Fruit fly (Drosophila melanogaster) whole organism, wandering third instar larva: ENCODE results near the gene Mgstl.

Source experiments
- Abd-B ChIP-seq: fragments of >200 bp; optimal IDR thresholded peaks from 2 replicates; lab custom pipeline; 2017; ENCODE audit warnings: missing biosample characterization, missing genetic modification characterization
- CG32264 ChIP-seq: fragments of 200-800 bp; sonication (Bioruptor generic); optimal IDR thresholded peaks from 2 replicates; lab custom pipeline; 2016; ENCODE audit warnings: missing biosample characterization, missing genetic modification characterization
- CG9705 ChIP-seq: fragments of 200-800 bp; sonication (Bioruptor generic); optimal IDR thresholded peaks from 2 replicates; lab custom pipeline; 2018; ENCODE audit warnings: missing biosample characterization, mild to moderate bottlenecking, missing genetic modification characterization
- CrebA ChIP-seq: fragments of 200-800 bp; sonication (Bioruptor generic); optimal IDR thresholded peaks from 2 replicates; lab custom pipeline; 2016; ENCODE audit warnings: missing biosample characterization, mild to moderate bottlenecking, missing genetic modification characterization, borderline replicate concordance
- Dfd ChIP-seq: fragments of >200 bp; optimal IDR thresholded peaks from 2 replicates; lab custom pipeline; 2017; ENCODE audit warnings: missing biosample characterization, missing genetic modification characterization
- Dif ChIP-seq: fragments of 200-275, 200-300 bp; sonication (Bioruptor generic); optimal IDR thresholded peaks from 2 replicates; lab custom pipeline; 2018; ENCODE audit warnings: missing biosample characterization, missing genetic modification characterization; ENCODE audit not compliant: partially characterized antibody
- GATAd ChIP-seq: sonication (Bioruptor generic); optimal IDR thresholded peaks from 2 replicates; lab custom pipeline; 2016; ENCODE audit warnings: missing biosample characterization, missing genetic modification characterization
- HLH106 ChIP-seq: fragments of 200-800 bp; optimal IDR thresholded peaks from 3 replicates; lab custom pipeline; 2019; ENCODE audit warnings: missing biosample characterization, mild to moderate bottlenecking, missing genetic modification characterization, moderate library complexity
- Hnf4 ChIP-seq: fragments of 200-800 bp; sonication (Bioruptor generic); optimal IDR thresholded peaks from 2 replicates; lab custom pipeline; 2016; ENCODE audit warnings: missing biosample characterization, mild to moderate bottlenecking, missing genetic modification characterization
- Hr78 ChIP-seq: fragments of >200 bp; optimal IDR thresholded peaks from 2 replicates; lab custom pipeline; 2017; ENCODE audit warnings: missing biosample characterization, missing genetic modification characterization
- Hr83 ChIP-seq: fragments of 200-300 bp; sonication (Bioruptor generic); optimal IDR thresholded peaks from 2 replicates; lab custom pipeline; 2016; ENCODE audit warnings: missing biosample characterization, mild to moderate bottlenecking, missing genetic modification characterization, moderate library complexity; ENCODE audit not compliant: poor library complexity, severe bottlenecking
- Jra ChIP-seq: sonication (Bioruptor generic); optimal IDR thresholded peaks from 2 replicates; lab custom pipeline; 2016; ENCODE audit warnings: missing biosample characterization, missing genetic modification characterization
- Mio ChIP-seq: sonication (Bioruptor generic); optimal IDR thresholded peaks from 2 replicates; lab custom pipeline; 2016; ENCODE audit warnings: missing biosample characterization, missing genetic modification characterization
- Myc ChIP-seq: fragments of >200 bp; optimal IDR thresholded peaks from 2 replicates; lab custom pipeline; 2017
- N ChIP-seq: fragments of >200 bp; optimal IDR thresholded peaks from 2 replicates; lab custom pipeline; 2018; ENCODE audit warnings: missing biosample characterization, missing external identifiers, missing genetic modification characterization
- OdsH ChIP-seq: fragments of 200-800 bp; sonication (Bioruptor generic); optimal IDR thresholded peaks from 2 replicates; lab custom pipeline; 2016; ENCODE audit warnings: missing biosample characterization, mild to moderate bottlenecking, missing genetic modification characterization
- Rel ChIP-seq, 2 experiments: fragments of 200-800 bp; sonication (Bioruptor generic) in 1 of 2; optimal IDR thresholded peaks; 2 replicates in 1 of 2; 3 replicates in 1 of 2; lab custom pipeline; 2016 to 2019; ENCODE audit warnings: mild to moderate bottlenecking in 2 of 2, missing biosample characterization in 2 of 2, missing genetic modification characterization in 2 of 2, moderate library complexity in 1 of 2
- Sp1 ChIP-seq: fragments of 200-800 bp; sonication (Bioruptor generic); optimal IDR thresholded peaks from 3 replicates; lab custom pipeline; 2019; ENCODE audit warnings: missing biosample characterization, mild to moderate bottlenecking, missing genetic modification characterization, moderate library complexity
- Vsx2 ChIP-seq: fragments of 200-300, 225-300 bp; sonication (Bioruptor generic); optimal IDR thresholded peaks from 2 replicates; lab custom pipeline; 2018; ENCODE audit warnings: missing biosample characterization, missing genetic modification characterization; ENCODE audit not compliant: partially characterized antibody
- br ChIP-seq: fragments of 200-800 bp; sonication (Bioruptor generic); optimal IDR thresholded peaks from 2 replicates; lab custom pipeline; 2016; ENCODE audit warnings: missing biosample characterization, missing genetic modification characterization
- brk ChIP-seq: fragments of 200-800 bp; sonication (Bioruptor generic); optimal IDR thresholded peaks from 2 replicates; lab custom pipeline; 2016; ENCODE audit warnings: missing biosample characterization, mild to moderate bottlenecking, missing genetic modification characterization
- dl ChIP-seq, 2 experiments: fragments of 175-275, 200-275 bp in 1 of 2; fragments of 200-275 bp in 1 of 2; sonication (Bioruptor generic); optimal IDR thresholded peaks; lab custom pipeline; 2018; ENCODE audit warnings: mild to moderate bottlenecking in 2 of 2, missing biosample characterization in 2 of 2, missing genetic modification characterization in 2 of 2, moderate library complexity in 2 of 2; ENCODE audit not compliant: partially characterized antibody in 2 of 2, insufficient read depth in 1 of 2
- dmrt93B ChIP-seq: fragments of 200-800 bp; sonication (Bioruptor generic); optimal IDR thresholded peaks from 2 replicates; lab custom pipeline; 2018; ENCODE audit warnings: missing biosample characterization, mild to moderate bottlenecking, missing genetic modification characterization
- dsf ChIP-seq: sonication (Bioruptor generic); optimal IDR thresholded peaks from 2 replicates; lab custom pipeline; 2016; ENCODE audit warnings: missing biosample characterization, missing genetic modification characterization, borderline replicate concordance
- ey ChIP-seq: fragments of 200-800 bp; sonication (Bioruptor generic); optimal IDR thresholded peaks from 2 replicates; lab custom pipeline; 2016; ENCODE audit warnings: missing biosample characterization, missing genetic modification characterization
- foxo ChIP-seq, 2 experiments: fragments of 200-800 bp; sonication (Bioruptor generic); optimal IDR thresholded peaks; 2 replicates in 1 of 2; 3 replicates in 1 of 2; lab custom pipeline; 2016 to 2017; ENCODE audit warnings: missing biosample characterization in 2 of 2, missing genetic modification characterization in 2 of 2
- fru ChIP-seq: fragments of 200-800 bp; sonication (Bioruptor generic); optimal IDR thresholded peaks from 3 replicates; lab custom pipeline; 2016; ENCODE audit warnings: missing biosample characterization, mild to moderate bottlenecking, missing genetic modification characterization
- h ChIP-seq: fragments of 200-800 bp; sonication (Bioruptor generic); optimal IDR thresholded peaks from 3 replicates; lab custom pipeline; 2016; ENCODE audit warnings: missing biosample characterization, mild to moderate bottlenecking, missing genetic modification characterization
- jim ChIP-seq: fragments of 175-275, 200-325 bp; sonication (Bioruptor generic); optimal IDR thresholded peaks from 2 replicates; lab custom pipeline; 2016; ENCODE audit warnings: missing biosample characterization, mild to moderate bottlenecking, missing genetic modification characterization
- lola ChIP-seq: fragments of >200 bp; optimal IDR thresholded peaks from 2 replicates; lab custom pipeline; 2017; ENCODE audit warnings: missing biosample characterization, missing genetic modification characterization
- pan ChIP-seq: fragments of >200 bp; optimal IDR thresholded peaks from 2 replicates; lab custom pipeline; 2017
- psq ChIP-seq: fragments of 200-800 bp; sonication (Bioruptor generic); optimal IDR thresholded peaks from 3 replicates; lab custom pipeline; 2017; ENCODE audit warnings: missing biosample characterization, mild to moderate bottlenecking, missing genetic modification characterization, moderate library complexity
- rgr ChIP-seq: fragments of 200-800 bp; sonication (Bioruptor generic); optimal IDR thresholded peaks from 3 replicates; lab custom pipeline; 2016; ENCODE audit warnings: missing biosample characterization, mild to moderate bottlenecking, missing genetic modification characterization
- sage ChIP-seq: fragments of 200-800 bp; sonication (Bioruptor generic); optimal IDR thresholded peaks from 2 replicates; lab custom pipeline; 2016; ENCODE audit warnings: missing biosample characterization, mild to moderate bottlenecking, missing genetic modification characterization
- sv ChIP-seq: fragments of 200-800 bp; sonication (Bioruptor generic); optimal IDR thresholded peaks from 3 replicates; lab custom pipeline; 2016; ENCODE audit warnings: missing biosample characterization, missing genetic modification characterization
- tai ChIP-seq: sonication (Bioruptor generic); optimal IDR thresholded peaks from 2 replicates; lab custom pipeline; 2016; ENCODE audit warnings: missing biosample characterization, missing genetic modification characterization
- usp ChIP-seq: fragments of >200 bp; optimal IDR thresholded peaks from 2 replicates; lab custom pipeline; 2017; ENCODE audit warnings: missing biosample characterization, missing genetic modification characterization
- woc ChIP-seq: sonication (Bioruptor generic); optimal IDR thresholded peaks from 2 replicates; lab custom pipeline; 2016; ENCODE audit warnings: missing biosample characterization, mild to moderate bottlenecking, missing genetic modification characterization

Mgstl gene

DNA sequence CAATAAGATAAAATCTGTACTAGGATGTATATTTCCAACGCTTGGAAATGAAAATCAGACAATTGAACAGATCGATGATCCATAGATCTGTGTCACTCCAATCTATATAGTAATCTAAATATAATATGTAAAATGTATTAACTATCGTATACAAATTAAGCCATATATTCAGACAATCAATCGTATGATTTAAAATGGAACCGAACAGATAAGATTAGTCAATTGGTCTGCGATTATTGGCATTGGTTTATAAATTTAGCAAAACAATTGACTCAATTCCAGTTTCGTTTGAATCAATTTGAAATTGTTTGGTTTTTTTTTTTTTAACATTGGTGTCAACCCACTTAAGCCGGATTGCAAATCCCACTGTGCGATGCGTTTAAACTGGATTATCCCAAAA, 26.0 kb downstream of the Mgstl start (continued):
- TF ChIP-seq Sp1 (GFP tag; lab: Kevin White, UChicago), result no peak
- peak; percentile 8 for TF ChIP-seq fru (GFP tag; lab: Kevin White, UChicago)
- TF ChIP-seq h, result no peak

DNA sequence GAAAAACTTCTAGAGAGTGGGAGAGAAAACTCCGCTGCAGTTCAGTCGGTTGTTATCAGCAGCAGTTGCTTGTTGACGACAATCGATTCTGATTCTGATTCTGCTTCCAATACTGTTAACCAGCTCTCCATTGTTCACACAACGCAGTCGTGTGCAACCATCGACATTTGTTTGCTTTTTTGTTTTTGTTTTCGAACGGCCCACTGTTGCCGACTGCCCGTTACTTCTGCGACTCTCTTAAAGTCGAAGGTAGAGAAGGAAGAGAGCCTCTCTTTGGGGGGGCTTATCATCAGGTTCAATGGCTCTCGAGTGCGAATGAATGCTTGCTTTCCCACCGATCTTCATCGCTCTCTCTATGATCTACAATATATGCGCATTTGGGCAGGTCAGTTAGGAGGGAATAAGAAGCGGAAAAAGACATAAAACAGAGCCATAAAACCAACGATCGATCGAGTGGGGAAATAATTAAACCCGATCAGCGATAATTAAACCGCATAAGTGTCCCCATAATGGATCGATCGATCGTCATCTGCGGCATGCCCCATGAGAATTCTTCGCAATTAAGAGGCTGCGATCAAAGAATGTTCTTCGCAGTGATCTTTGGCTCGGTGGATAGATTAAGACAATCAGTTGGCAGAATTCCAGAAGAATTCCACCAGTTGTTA, 29.9 kb downstream of the Mgstl start:
- TF ChIP-seq sv (GFP tag; lab: Kevin White, UChicago) (no peak), ey (GFP tag; lab: Kevin White, UChicago) (no peak), N (GFP tag; lab: Kevin White, UChicago) (no peak), psq (GFP tag; lab: Kevin White, UChicago) (peak; percentile 46), Dfd (GFP tag; lab: Kevin White, UChicago) (no peak), Myc (lab: Kevin White, UChicago) (no peak), foxo (GFP tag; optimal IDR thresholded peaks at IDR 0.05; lab: Kevin White, UChicago) (no peak), CG32264 (GFP tag; lab: Kevin White, UChicago) (no peak), pan (no peak), Mio (GFP tag; lab: Kevin White, UChicago) (no peak), rgr (GFP tag; lab: Kevin White, UChicago) (peak; percentile 8), Jra (GFP tag; lab: Kevin White, UChicago) (no peak), Dif (GFP tag; lab: Kevin White, UChicago) (peak; percentile 38), lola (GFP tag; lab: Kevin White, UChicago) (no peak), br (peak; percentile 50), Hr78 (GFP tag; lab: Kevin White, UChicago) (no peak), Abd-B (GFP tag; lab: Kevin White, UChicago) (no peak), brk (GFP tag; lab: Kevin White, UChicago) (no peak), Vsx2 (GFP tag; lab: Kevin White, UChicago) (no peak), Rel (GFP tag; optimal IDR thresholded peaks at IDR 0.05; lab: Kevin White, UChicago) (no peak), Rel (tag; optimal IDR thresholded peaks at IDR 0.05; lab: Kevin White, UChicago) (peak; percentile 55), CrebA (GFP tag; lab: Kevin White, UChicago) (peak; percentile 26), h (peak; percentile 38), OdsH (GFP tag; lab: Kevin White, UChicago) (no peak), fru (GFP tag; lab: Kevin White, UChicago) (peak; percentile 53), dmrt93B (GFP tag; lab: Kevin White, UChicago) (no peak), HLH106 (tag; lab: Kevin White, UChicago) (no peak), Hr83 (GFP tag; lab: Kevin White, UChicago) (peak; percentile 7), GATAd (GFP tag; lab: Kevin White, UChicago) (no peak), dl (GFP tag; optimal IDR thresholded peaks at IDR 0.05; lab: Kevin White, UChicago; ENCODE audit: insufficient read depth in 1 of 2, partially characterized antibody in 2 of 2) (peak in 1 of 2 experiments; percentile 67), Sp1 (GFP tag; lab: Kevin White, UChicago) (no peak), tai (GFP tag; lab: Kevin White, UChicago) (no peak), usp (GFP tag; lab: Kevin White, UChicago) (no peak), sage (GFP tag; lab: Kevin White, UChicago) (no peak), Hnf4 (GFP tag; lab: Kevin White, UChicago) (no peak), CG9705 (GFP tag; lab: Kevin White, UChicago) (no peak)

DNA sequence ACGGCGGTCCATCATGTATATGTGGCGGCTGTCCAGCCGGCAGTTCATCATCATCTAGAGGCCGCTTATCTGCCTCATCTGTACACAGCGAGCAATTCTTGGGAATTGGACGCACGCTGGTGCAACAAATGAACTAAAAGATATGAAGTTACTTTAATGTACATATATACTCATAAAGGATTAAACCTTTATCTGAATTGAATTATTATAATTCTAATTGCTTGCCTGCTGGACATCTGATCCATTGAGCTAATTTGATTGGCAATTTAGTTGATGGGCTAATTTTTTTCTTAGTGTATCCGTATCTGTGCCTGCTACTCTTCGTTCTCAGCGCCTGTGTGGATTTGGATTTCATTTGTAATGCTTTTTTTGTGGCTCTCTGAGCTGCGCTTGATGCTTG, 31.0 kb downstream of the Mgstl start:
- TF ChIP-seq GATAd (GFP tag; lab: Kevin White, UChicago) (no peak), dl (GFP tag; optimal IDR thresholded peaks at IDR 0.05; lab: Kevin White, UChicago; ENCODE audit: insufficient read depth in 1 of 2, partially characterized antibody in 2 of 2) (no peak), lola (GFP tag; lab: Kevin White, UChicago) (no peak), psq (GFP tag; lab: Kevin White, UChicago) (peak; percentile 75), sage (GFP tag; lab: Kevin White, UChicago) (peak; percentile 48), Rel (GFP tag; optimal IDR thresholded peaks at IDR 0.05; lab: Kevin White, UChicago) (peak; percentile 29), Rel (tag; optimal IDR thresholded peaks at IDR 0.05; lab: Kevin White, UChicago) (peak; percentile 72), CG9705 (GFP tag; lab: Kevin White, UChicago) (peak; percentile 60), Myc (lab: Kevin White, UChicago) (no peak), Jra (GFP tag; lab: Kevin White, UChicago) (peak; percentile 70), usp (GFP tag; lab: Kevin White, UChicago) (no peak), tai (GFP tag; lab: Kevin White, UChicago) (peak; percentile 29), dmrt93B (GFP tag; lab: Kevin White, UChicago) (peak; percentile 72), HLH106 (tag; lab: Kevin White, UChicago) (peak; percentile 85), jim (no peak), Sp1 (GFP tag; lab: Kevin White, UChicago) (peak; percentile 83), fru (GFP tag; lab: Kevin White, UChicago) (peak; percentile 85), woc (GFP tag; lab: Kevin White, UChicago) (peak; percentile 81), br (peak; percentile 85), OdsH (GFP tag; lab: Kevin White, UChicago) (peak; percentile 85), h (peak; percentile 85), foxo (GFP tag; optimal IDR thresholded peaks at IDR 0.05; lab: Kevin White, UChicago) (peak in 1 of 2 experiments; percentile 84), ey (GFP tag; lab: Kevin White, UChicago) (peak; percentile 86), sv (GFP tag; lab: Kevin White, UChicago) (no peak), brk (GFP tag; lab: Kevin White, UChicago) (peak; percentile 58), CG32264 (GFP tag; lab: Kevin White, UChicago) (peak; percentile 55), Hnf4 (GFP tag; lab: Kevin White, UChicago) (peak; percentile 73), Hr83 (GFP tag; lab: Kevin White, UChicago) (no peak), Dfd (GFP tag; lab: Kevin White, UChicago) (no peak), CrebA (GFP tag; lab: Kevin White, UChicago) (no peak), rgr (GFP tag; lab: Kevin White, UChicago) (peak; percentile 84), Dif (GFP tag; lab: Kevin White, UChicago) (no peak), dsf (GFP tag; lab: Kevin White, UChicago) (peak; percentile 19), Abd-B (GFP tag; lab: Kevin White, UChicago) (no peak)
